Worm (Caenorhabditis elegans): Measurements from ENCODE around the gene msi-1.

DNA sequence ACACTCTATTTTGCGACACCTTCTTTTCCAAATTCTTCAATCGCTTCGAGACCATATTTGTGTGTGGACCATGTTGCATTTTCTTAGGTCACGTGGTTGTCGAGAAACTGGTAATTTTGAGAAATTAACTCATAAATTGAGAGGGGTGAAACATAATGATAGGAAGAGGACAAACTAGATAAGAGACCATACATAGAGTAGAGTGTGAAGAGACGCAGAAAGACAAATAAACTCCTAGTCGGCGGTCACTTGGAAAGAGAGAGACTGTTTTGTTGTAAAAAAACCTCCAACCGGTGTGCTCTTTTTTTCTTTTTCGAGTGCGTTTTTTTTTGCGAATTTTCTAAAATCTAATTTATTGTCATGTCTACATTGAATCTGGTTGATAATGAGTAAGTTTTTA is 16.2 kb downstream of the msi-1 start, which contains the start of gene R10E9.3:
- TF ChIP-seq ces-1 (GFP tag; optimal IDR thresholded peaks at IDR 0.05) (no peak), hlh-1 (tag; optimal IDR thresholded peaks at IDR 0.05) (no peak), snpc-4 (tag; optimal IDR thresholded peaks at IDR 0.05) (no peak), unc-62 (GFP tag; optimal IDR thresholded peaks at IDR 0.05) (no peak), sem-2 (GFP tag; optimal IDR thresholded peaks at IDR 0.05) (no peak), ztf-11 (tag; optimal IDR thresholded peaks at IDR 0.05) (no peak), sptf-1 (tag; optimal IDR thresholded peaks at IDR 0.05) (no peak), lsy-2 (tag; optimal IDR thresholded peaks at IDR 0.05) (no peak), zip-8 (tag; optimal IDR thresholded peaks at IDR 0.05) (no peak), ceh-83 (GFP tag; optimal IDR thresholded peaks at IDR 0.05) (no peak), nhr-12 (tag; optimal IDR thresholded peaks at IDR 0.05) (no peak), nhr-237 (tag; optimal IDR thresholded peaks at IDR 0.05) (no peak), nhr-76 (tag; optimal IDR thresholded peaks at IDR 0.05) (no peak)

Measured in whole organism, mixed stage, embryonic.